Worm (Caenorhabditis elegans): ENCODE results near the gene fic-1.
"Not testable (repeated sequence)": the region's sequence is repeated elsewhere in the genome, so short reads cannot be mapped to it uniquely, and the experiment has no call there.

Gene fic-1

DNA sequence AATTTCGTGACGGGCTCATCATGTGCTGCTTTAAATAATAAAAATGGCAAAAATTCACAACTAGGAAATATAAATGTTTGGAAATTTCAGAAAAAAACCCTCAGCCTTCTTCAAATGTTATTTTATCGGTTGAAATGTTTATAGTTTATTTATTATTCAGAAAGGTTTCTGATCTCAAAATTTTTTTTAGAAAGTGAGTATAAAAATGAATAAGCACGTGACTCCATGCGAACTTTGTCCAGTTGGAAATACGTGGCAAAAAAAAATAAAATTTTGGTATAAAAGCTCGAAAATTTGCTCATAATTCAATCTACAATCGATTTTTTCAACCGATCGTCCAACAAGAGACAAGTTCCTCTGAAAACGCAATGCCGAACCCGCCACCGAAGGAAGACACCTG, 12.3 kb downstream of the fic-1 start, which contains the start of gene nsph-3.1:
Gene nsph-3.1 (plus strand): TSS at position 301 of the 400 bp plus-strand sequence.
- no peak for TF ChIP-seq elt-3 (tag; optimal IDR thresholded peaks at IDR 0.05)
- no peak for TF ChIP-seq lsy-2 (tag; optimal IDR thresholded peaks at IDR 0.05)
- TF ChIP-seq unc-39 (tag; optimal IDR thresholded peaks at IDR 0.05): no peak
- TF ChIP-seq ceh-83 (GFP tag; optimal IDR thresholded peaks at IDR 0.05): no peak
- TF ChIP-seq blmp-1 (tag; optimal IDR thresholded peaks at IDR 0.05): no peak
- TF ChIP-seq bed-3 (GFP tag; optimal IDR thresholded peaks at IDR 0.05): no peak
- no peak for TF ChIP-seq snpc-4 (tag; optimal IDR thresholded peaks at IDR 0.05)
- TF ChIP-seq cnd-1 (tag; optimal IDR thresholded peaks at IDR 0.05): no peak
- TF ChIP-seq ces-1 (GFP tag; optimal IDR thresholded peaks at IDR 0.05): no peak
- no peak for TF ChIP-seq ceh-43 (GFP tag; optimal IDR thresholded peaks at IDR 0.05)
- no peak for TF ChIP-seq mab-5 (tag; optimal IDR thresholded peaks at IDR 0.05)
- TF ChIP-seq ham-2 (GFP tag; optimal IDR thresholded peaks at IDR 0.05): no peak
- TF ChIP-seq mls-2 (tag; optimal IDR thresholded peaks at IDR 0.05): no peak

DNA sequence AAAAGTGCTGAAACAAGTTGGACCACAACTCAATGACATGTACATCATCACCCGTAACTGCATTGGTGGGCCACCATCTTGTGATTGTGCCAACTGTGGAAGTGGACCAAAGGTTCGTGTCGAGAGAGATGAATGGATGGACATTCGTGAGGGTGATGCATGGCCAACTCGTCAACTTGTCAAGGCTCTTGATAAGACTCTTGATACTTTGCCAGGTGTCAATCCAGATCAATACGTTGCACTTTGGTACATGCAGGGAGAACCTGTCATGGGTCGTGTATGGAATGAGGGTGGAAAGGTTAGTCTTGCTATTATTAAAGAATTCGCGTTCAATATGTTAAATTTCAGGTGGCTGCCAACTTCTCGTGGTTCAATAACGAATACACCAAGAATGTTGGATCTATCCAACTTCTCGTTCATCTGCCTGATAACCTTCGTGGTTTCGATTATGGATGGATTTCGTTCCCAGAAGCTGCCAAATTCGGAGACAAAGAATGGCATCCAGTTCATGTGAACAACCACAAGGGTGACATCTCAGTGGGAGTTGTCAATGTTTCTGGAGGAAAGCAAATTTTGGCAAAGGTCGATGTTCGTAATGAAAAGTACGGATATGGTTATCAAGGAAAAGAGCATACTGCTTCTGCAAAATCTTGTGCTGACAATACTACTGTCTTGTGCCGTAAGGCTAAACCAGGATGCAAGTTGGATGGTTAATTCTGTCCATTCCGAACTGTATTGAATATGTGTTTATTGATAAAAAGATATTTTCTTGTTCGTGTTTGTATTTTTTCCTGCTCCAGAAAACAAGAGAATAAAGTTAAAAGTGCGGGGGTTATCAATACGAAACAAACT, 13.3 kb downstream of the fic-1 start:
- TF ChIP-seq ham-2 (GFP tag; optimal IDR thresholded peaks at IDR 0.05) (no peak), ceh-39 (tag; optimal IDR thresholded peaks at IDR 0.05) (no peak), mls-2 (tag; optimal IDR thresholded peaks at IDR 0.05) (no peak), flh-1 (GFP tag; optimal IDR thresholded peaks at IDR 0.05) (no peak), lsy-2 (tag; optimal IDR thresholded peaks at IDR 0.05) (no peak), tbx-8 (GFP tag; optimal IDR thresholded peaks at IDR 0.05) (no peak), unc-120 (tag; optimal IDR thresholded peaks at IDR 0.05; ENCODE audit: poor library complexity, severe bottlenecking) (no peak), bed-3 (GFP tag; optimal IDR thresholded peaks at IDR 0.05) (no peak), mep-1 (tag; optimal IDR thresholded peaks at IDR 0.05) (no peak), ztf-11 (tag; optimal IDR thresholded peaks at IDR 0.05) (no peak), zip-8 (tag; optimal IDR thresholded peaks at IDR 0.05) (no peak), M03D4.4 (tag; optimal IDR thresholded peaks at IDR 0.05) (no peak), nhr-2 (tag; optimal IDR thresholded peaks at IDR 0.05) (no peak), nhr-237 (tag; optimal IDR thresholded peaks at IDR 0.05) (no peak), sem-2 (GFP tag; optimal IDR thresholded peaks at IDR 0.05) (no peak), unc-39 (tag; optimal IDR thresholded peaks at IDR 0.05) (no peak), lin-13 (tag; optimal IDR thresholded peaks at IDR 0.05) (no peak), nhr-76 (tag; optimal IDR thresholded peaks at IDR 0.05) (no peak), elt-3 (tag; optimal IDR thresholded peaks at IDR 0.05) (no peak), ces-1 (GFP tag; optimal IDR thresholded peaks at IDR 0.05) (no peak)

DNA sequence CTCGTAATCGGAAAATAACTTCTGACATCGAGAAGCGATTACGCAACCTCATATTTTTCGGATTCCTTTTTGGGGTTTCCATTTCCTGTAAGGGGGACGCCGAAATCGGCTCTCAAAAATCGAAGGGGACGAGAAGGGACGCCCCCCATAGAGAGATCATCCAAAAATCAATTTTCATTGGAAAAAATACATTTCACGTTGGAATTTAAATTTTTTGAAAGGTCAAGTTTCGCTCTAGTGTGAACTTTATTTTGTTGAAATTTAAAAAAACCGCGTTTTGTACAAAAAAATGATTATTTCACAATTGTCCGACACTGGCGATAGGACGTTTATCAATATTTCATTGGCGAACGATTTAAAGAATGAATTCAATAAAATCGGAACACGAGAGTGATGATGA, 14.7 kb downstream of the fic-1 start, which contains the start of gene Y69E1A.3:
Gene Y69E1A.3 (plus strand): TSS at position 301 of the 400 bp plus-strand sequence.
- TF ChIP-seq hlh-1 (tag; optimal IDR thresholded peaks at IDR 0.05) (no peak), ham-2 (GFP tag; optimal IDR thresholded peaks at IDR 0.05) (no peak), unc-120 (tag; optimal IDR thresholded peaks at IDR 0.05; ENCODE audit: poor library complexity, severe bottlenecking) (no peak), flh-1 (GFP tag; optimal IDR thresholded peaks at IDR 0.05) (no peak), sptf-1 (tag; optimal IDR thresholded peaks at IDR 0.05) (no peak), nhr-237 (tag; optimal IDR thresholded peaks at IDR 0.05) (no peak), bed-3 (GFP tag; optimal IDR thresholded peaks at IDR 0.05) (no peak), lin-13 (tag; optimal IDR thresholded peaks at IDR 0.05) (no peak), elt-3 (tag; optimal IDR thresholded peaks at IDR 0.05) (no peak), nhr-28 (tag; optimal IDR thresholded peaks at IDR 0.05) (no peak), unc-39 (tag; optimal IDR thresholded peaks at IDR 0.05) (no peak), unc-62 (GFP tag; optimal IDR thresholded peaks at IDR 0.05) (no peak), tbx-8 (GFP tag; optimal IDR thresholded peaks at IDR 0.05) (no peak), nhr-76 (tag; optimal IDR thresholded peaks at IDR 0.05) (no peak), M03D4.4 (tag; optimal IDR thresholded peaks at IDR 0.05) (no peak), lsy-2 (tag; optimal IDR thresholded peaks at IDR 0.05) (no peak)

DNA sequence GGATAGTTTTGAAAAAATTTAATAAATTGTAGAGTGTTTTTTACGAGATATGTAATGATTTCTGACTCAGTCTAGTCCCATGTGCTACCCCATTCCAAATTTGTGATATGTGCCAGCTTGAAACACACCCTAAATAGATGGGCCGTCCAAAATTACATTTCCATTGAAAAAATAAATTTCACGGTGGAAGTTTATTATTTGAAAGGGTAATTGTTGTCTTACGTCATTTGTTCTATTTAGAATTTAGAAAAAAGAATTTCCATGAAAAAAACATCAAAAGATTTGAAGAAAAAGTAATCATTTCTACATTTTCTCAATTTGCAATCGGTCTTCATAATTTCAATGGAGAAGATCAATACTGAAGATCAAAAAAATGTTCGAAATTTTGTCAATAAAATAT, 17.7 kb downstream of the fic-1 start, which contains the start of gene Y69E1A.4:
Gene Y69E1A.4 (plus strand): TSS at position 301 of the 400 bp plus-strand sequence.
- not testable (repeated sequence) for TF ChIP-seq lin-13 (tag; optimal IDR thresholded peaks at IDR 0.05); mab-5 (tag; optimal IDR thresholded peaks at IDR 0.05); ham-2 (GFP tag; optimal IDR thresholded peaks at IDR 0.05)
